Worm (Caenorhabditis elegans): ENCODE results near the gene T06E4.5.

T06E4.5 gene

DNA sequence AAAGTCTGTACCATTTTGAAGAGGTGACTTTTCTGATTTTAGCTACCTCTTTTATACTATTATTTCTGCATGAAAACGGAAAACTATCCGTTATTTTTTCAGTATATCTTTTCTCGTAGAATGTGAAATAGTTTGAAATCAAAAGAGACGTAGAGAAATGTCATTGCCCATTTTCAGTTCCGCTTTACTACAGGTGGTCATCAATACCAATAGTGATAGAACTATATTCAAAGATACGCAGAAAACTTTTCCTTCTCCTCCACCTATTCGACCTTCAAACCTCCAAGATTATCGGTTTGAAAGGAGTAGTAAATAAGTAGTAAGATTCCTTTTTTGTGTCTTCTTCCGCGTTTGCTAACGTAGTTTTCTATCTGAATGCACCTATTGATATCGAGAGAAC is 2.3 kb downstream of the T06E4.5 start, which contains the start of gene col-147 (continued):
- TF ChIP-seq nhr-19 (GFP tag; conservative IDR thresholded peaks at IDR 0.05) (peak; percentile 30), mef-2 (tag; optimal IDR thresholded peaks at IDR 0.05) (no peak), jun-1 (tag; optimal IDR thresholded peaks at IDR 0.05) (no peak), egl-13 (tag; optimal IDR thresholded peaks at IDR 0.05) (no peak), lin-14 (GFP tag; optimal IDR thresholded peaks at IDR 0.05) (peak; percentile 88), nhr-47 (tag; optimal IDR thresholded peaks at IDR 0.05) (no peak), nhr-28 (tag; optimal IDR thresholded peaks at IDR 0.05) (no peak), Y116A8C.19 (tag; optimal IDR thresholded peaks at IDR 0.05; ENCODE audit: borderline replicate concordance) (no peak), swsn-7 (tag; optimal IDR thresholded peaks at IDR 0.05) (no peak), sox-4 (tag; optimal IDR thresholded peaks at IDR 0.05) (no peak), zip-4 (GFP tag; optimal IDR thresholded peaks at IDR 0.05) (no peak), hlh-4 (tag; optimal IDR thresholded peaks at IDR 0.05) (no peak), ztf-11 (tag; optimal IDR thresholded peaks at IDR 0.05) (no peak), alr-1 (tag; optimal IDR thresholded peaks at IDR 0.05; ENCODE audit: borderline replicate concordance) (no peak), nhr-76 (tag; optimal IDR thresholded peaks at IDR 0.05) (no peak), ceh-63 (GFP tag; optimal IDR thresholded peaks at IDR 0.05) (no peak), lsy-2 (tag; optimal IDR thresholded peaks at IDR 0.05) (no peak), ceh-8 (GFP tag; optimal IDR thresholded peaks at IDR 0.05) (no peak), unc-86 (tag; optimal IDR thresholded peaks at IDR 0.05) (no peak), elt-2 (tag; optimal IDR thresholded peaks at IDR 0.05) (no peak), pqm-1 (tag; optimal IDR thresholded peaks at IDR 0.05) (no peak), fkh-10 (GFP tag; optimal IDR thresholded peaks at IDR 0.05) (no peak), nhr-20 (tag; optimal IDR thresholded peaks at IDR 0.05) (peak; percentile 70), tbx-2 (tag; optimal IDR thresholded peaks at IDR 0.05) (peak; percentile 22), snpc-4 (tag; optimal IDR thresholded peaks at IDR 0.05) (no peak), efl-1 (optimal IDR thresholded peaks at IDR 0.05) (peak in 1 of 2 experiments; percentile 2), efl-1 (GFP tag; optimal IDR thresholded peaks at IDR 0.05 in 1 of 2) (no peak), aly-2 (tag; optimal IDR thresholded peaks at IDR 0.05) (no peak), fkh-4 (tag; optimal IDR thresholded peaks at IDR 0.05; ENCODE audit: borderline replicate concordance) (no peak), ceh-82 (tag; optimal IDR thresholded peaks at IDR 0.05) (no peak), vab-15 (tag; optimal IDR thresholded peaks at IDR 0.05) (no peak), xbp-1 (tag; optimal IDR thresholded peaks at IDR 0.05) (no peak), lin-15B (tag; optimal IDR thresholded peaks at IDR 0.05) (no peak), nhr-71 (tag; optimal IDR thresholded peaks at IDR 0.05) (peak; percentile 47), nhr-90 (tag; optimal IDR thresholded peaks at IDR 0.05; ENCODE audit: poor library complexity) (peak; percentile 48), dsc-1 (tag; optimal IDR thresholded peaks at IDR 0.05) (no peak), dpl-1 (GFP tag; optimal IDR thresholded peaks at IDR 0.05) (no peak), rnt-1 (tag; optimal IDR thresholded peaks at IDR 0.05) (no peak), C34B4.2 (tag; optimal IDR thresholded peaks at IDR 0.05) (no peak), nhr-77 (tag; optimal IDR thresholded peaks at IDR 0.05) (no peak), sptf-1 (tag; optimal IDR thresholded peaks at IDR 0.05) (no peak), lin-13 (GFP tag; optimal IDR thresholded peaks at IDR 0.05) (no peak), nhr-84 (tag; optimal IDR thresholded peaks at IDR 0.05) (no peak), mdl-1 (tag; optimal IDR thresholded peaks at IDR 0.05) (no peak), sup-37 (GFP tag; optimal IDR thresholded peaks at IDR 0.05) (no peak), efl-3 (GFP tag; optimal IDR thresholded peaks at IDR 0.05) (no peak), ceh-90 (tag; optimal IDR thresholded peaks at IDR 0.05) (no peak), pag-3 (tag; optimal IDR thresholded peaks at IDR 0.05; ENCODE audit: borderline replicate concordance, insufficient read depth) (no peak), unc-98 (GFP tag; IDR thresholded peaks at IDR 0.05) (no peak), nhr-12 (tag; optimal IDR thresholded peaks at IDR 0.05) (no peak), grh-1 (GFP tag; IDR thresholded peaks at IDR 0.05) (no peak), ama-1 (optimal IDR thresholded peaks at IDR 0.05) (no peak), skn-1 (tag; optimal IDR thresholded peaks at IDR 0.05) (no peak), hlh-17 (GFP tag; optimal IDR thresholded peaks at IDR 0.05; ENCODE audit: borderline replicate concordance) (no peak)
